Fruit fly (Drosophila melanogaster) whole organism, embryonic: Measurements from ENCODE around the gene Jon99Fii.

Source experiments
- Asciz ChIP-seq: fragments of 200-800 bp; sonication (Bioruptor generic); optimal IDR thresholded peaks from 2 replicates; lab custom pipeline; 2017; ENCODE audit warnings: missing biosample characterization, mild to moderate bottlenecking, missing genetic modification characterization, missing genetic modification reagents
- B-H2 ChIP-seq: fragments of 200-800 bp; sonication (Bioruptor generic); optimal IDR thresholded peaks from 2 replicates; lab custom pipeline; 2018; ENCODE audit warnings: missing biosample characterization, mild to moderate bottlenecking, missing genetic modification characterization
- Blimp-1 ChIP-seq: fragments of 200-800 bp; sonication (Bioruptor generic); optimal IDR thresholded peaks from 3 replicates; lab custom pipeline; 2018; ENCODE audit warnings: missing biosample characterization, missing genetic modification characterization, mild to moderate bottlenecking, moderate library complexity, missing genetic modification reagents
- CG10543 ChIP-seq: fragments of 200-800 bp; sonication (Bioruptor generic); optimal IDR thresholded peaks from 3 replicates; lab custom pipeline; 2017; ENCODE audit warnings: missing biosample characterization, mild to moderate bottlenecking, missing genetic modification characterization, moderate library complexity
- CG12769 ChIP-seq: fragments of 200-800 bp; sonication (Bioruptor generic); optimal IDR thresholded peaks from 2 replicates; lab custom pipeline; 2019; ENCODE audit warnings: missing biosample characterization, mild to moderate bottlenecking, missing genetic modification characterization, moderate library complexity
- CG12942 ChIP-seq: fragments of 200-800 bp; sonication (Bioruptor generic); optimal IDR thresholded peaks from 3 replicates; lab custom pipeline; 2016; ENCODE audit warnings: missing biosample characterization, missing genetic modification characterization
- CG13894 ChIP-seq: fragments of 200-800 bp; sonication (Bioruptor generic); optimal IDR thresholded peaks from 3 replicates; lab custom pipeline; 2018; ENCODE audit warnings: missing biosample characterization, mild to moderate bottlenecking, missing genetic modification characterization, moderate library complexity
- CG14441 ChIP-seq: fragments of 200-800 bp; sonication (Bioruptor generic); IDR thresholded peaks from 2 replicates; pipeline ENCODE4 v1.3.6; 2022; ENCODE audit warnings: missing biosample characterization, missing genetic modification characterization
- CG17361 ChIP-seq: fragments of 200-800 bp; sonication (Bioruptor generic); IDR thresholded peaks from 3 replicates; pipeline ENCODE4 v1.3.6; 2022; ENCODE audit warnings: missing biosample characterization, missing genetic modification characterization
- CG17385 ChIP-seq: fragments of 200-800 bp; sonication (Bioruptor generic); optimal IDR thresholded peaks from 3 replicates; lab custom pipeline; 2018; ENCODE audit warnings: missing biosample characterization, mild to moderate bottlenecking, missing genetic modification characterization
- CG32532 ChIP-seq: fragments of 200-800 bp; sonication (Bioruptor generic); IDR thresholded peaks from 2 replicates; pipeline ENCODE4 v1.3.6; 2022; ENCODE audit warnings: missing biosample characterization, missing genetic modification characterization
- CG34376 ChIP-seq: fragments of 200-800 bp; sonication (Bioruptor generic); optimal IDR thresholded peaks from 2 replicates; lab custom pipeline; 2018; ENCODE audit warnings: missing biosample characterization, mild to moderate bottlenecking, missing genetic modification characterization
- CG3995 ChIP-seq: fragments of 200-800 bp; sonication (Bioruptor generic); optimal IDR thresholded peaks from 3 replicates; lab custom pipeline; 2016; ENCODE audit warnings: missing biosample characterization, missing genetic modification characterization
- CG6175 ChIP-seq: fragments of 200-800 bp; sonication (Bioruptor generic); IDR thresholded peaks from 3 replicates; pipeline ENCODE4 v1.3.6; 2022; ENCODE audit warnings: missing biosample characterization, missing genetic modification characterization
- CG6689 ChIP-seq: fragments of 200-800 bp; sonication (Bioruptor generic); IDR thresholded peaks from 2 replicates; pipeline ENCODE4 v1.3.6; 2022; ENCODE audit warnings: missing biosample characterization, missing genetic modification characterization
- CG6791 ChIP-seq: fragments of 200-800 bp; sonication (Bioruptor generic); IDR thresholded peaks from 3 replicates; pipeline ENCODE4 v1.3.6; 2022; ENCODE audit warnings: missing biosample characterization, missing genetic modification characterization; ENCODE audit not compliant: partially characterized antibody
- CG7786 ChIP-seq: fragments of 200-800 bp; sonication (Bioruptor generic); optimal IDR thresholded peaks from 2 replicates; lab custom pipeline; 2016; ENCODE audit warnings: missing biosample characterization, missing genetic modification characterization
- CG8924 ChIP-seq: fragments of 200-800 bp; optimal IDR thresholded peaks from 3 replicates; lab custom pipeline; 2019; ENCODE audit warnings: missing biosample characterization, mild to moderate bottlenecking, missing genetic modification characterization, moderate library complexity
- CTCF ChIP-seq: fragments of 200-800 bp; sonication (Bioruptor generic); optimal IDR thresholded peaks from 2 replicates; lab custom pipeline; 2017; ENCODE audit warnings: missing biosample characterization, mild to moderate bottlenecking, missing genetic modification characterization, moderate library complexity
- Deaf1 ChIP-seq: fragments of 200-800 bp; optimal IDR thresholded peaks from 3 replicates; lab custom pipeline; 2019; ENCODE audit warnings: missing biosample characterization, mild to moderate bottlenecking, missing genetic modification characterization, moderate library complexity
- Dfd ChIP-seq, 2 experiments: fragments of >200 bp; optimal IDR thresholded peaks; 2 replicates each; lab custom pipeline; 2017; ENCODE audit warnings: missing biosample characterization in 2 of 2, missing genetic modification characterization in 2 of 2
- Dp ChIP-seq: fragments of 200-800 bp; sonication (Bioruptor generic); optimal IDR thresholded peaks from 2 replicates; lab custom pipeline; 2018; ENCODE audit warnings: missing biosample characterization, mild to moderate bottlenecking, missing genetic modification characterization, moderate library complexity
- Drgx ChIP-seq: fragments of 200-800 bp; sonication (Bioruptor generic); IDR thresholded peaks from 2 replicates; pipeline ENCODE4 v1.3.6; 2022; ENCODE audit warnings: missing biosample characterization, missing genetic modification characterization
- ERR ChIP-seq: fragments of 200-800 bp; sonication (Bioruptor generic); optimal IDR thresholded peaks from 2 replicates; lab custom pipeline; 2016; ENCODE audit warnings: missing biosample characterization, missing genetic modification characterization
- Hand ChIP-seq: fragments of 200-800 bp; sonication (Bioruptor generic); optimal IDR thresholded peaks from 2 replicates; lab custom pipeline; 2017; ENCODE audit warnings: mild to moderate bottlenecking, missing biosample characterization, missing genetic modification reagents, missing genetic modification characterization
- Hr51 ChIP-seq, 2 experiments: fragments of 200-800 bp; sonication (Bioruptor generic); optimal IDR thresholded peaks; 2 replicates in 1 of 2; 3 replicates in 1 of 2; lab custom pipeline; 2016 to 2018; ENCODE audit warnings: missing biosample characterization in 2 of 2, missing genetic modification characterization in 2 of 2, mild to moderate bottlenecking in 1 of 2, moderate library complexity in 1 of 2
- Jarid2 ChIP-seq: fragments of 200-800 bp; sonication (Bioruptor generic); optimal IDR thresholded peaks from 3 replicates; lab custom pipeline; 2017; ENCODE audit warnings: mild to moderate bottlenecking, missing biosample characterization, missing genetic modification reagents, missing genetic modification characterization
- Mes4 ChIP-seq: fragments of 200-800 bp; sonication (Bioruptor generic); optimal IDR thresholded peaks from 2 replicates; lab custom pipeline; 2016; ENCODE audit warnings: missing biosample characterization, missing genetic modification characterization
- Myb ChIP-seq: fragments of 200-800 bp; sonication (Bioruptor generic); optimal IDR thresholded peaks from 2 replicates; lab custom pipeline; 2016; ENCODE audit warnings: missing biosample characterization, missing genetic modification characterization
- NFAT ChIP-seq: fragments of 200-800 bp; sonication (Bioruptor generic); IDR thresholded peaks from 2 replicates; pipeline ENCODE4 v1.3.6; 2022; ENCODE audit warnings: missing biosample characterization, missing genetic modification characterization
- Oli ChIP-seq: fragments of 200-800 bp; sonication (Bioruptor generic); optimal IDR thresholded peaks from 2 replicates; lab custom pipeline; 2018; ENCODE audit warnings: missing biosample characterization, mild to moderate bottlenecking, missing genetic modification characterization, moderate library complexity
- Ravus ChIP-seq: fragments of 200-800 bp; sonication (Bioruptor generic); IDR thresholded peaks from 2 replicates; pipeline ENCODE4 v1.3.6; 2022; ENCODE audit warnings: missing biosample characterization, missing genetic modification characterization
- Rfx ChIP-seq: fragments of 200-800 bp; sonication (Bioruptor generic); IDR thresholded peaks from 2 replicates; pipeline ENCODE4 v1.3.6; 2022; ENCODE audit warnings: missing biosample characterization, missing genetic modification characterization
- Six4 ChIP-seq: fragments of 200-800 bp; sonication (Bioruptor generic); optimal IDR thresholded peaks from 2 replicates; lab custom pipeline; 2016; ENCODE audit warnings: missing biosample characterization, missing genetic modification characterization
- Taf1 ChIP-seq: fragments of 200-800 bp; sonication (Bioruptor generic); IDR thresholded peaks from 2 replicates; pipeline ENCODE4 v1.3.6; 2022; ENCODE audit warnings: missing biosample characterization, missing genetic modification characterization
- abd-A ChIP-seq: fragments of 200-800 bp; sonication (Bioruptor generic); optimal IDR thresholded peaks from 3 replicates; lab custom pipeline; 2019; ENCODE audit warnings: missing biosample characterization, mild to moderate bottlenecking, missing genetic modification characterization, moderate library complexity
- ase ChIP-seq: fragments of 200-800 bp; sonication (Bioruptor generic); IDR thresholded peaks from 3 replicates; pipeline ENCODE4 v1.3.6; 2022; ENCODE audit warnings: missing biosample characterization, missing genetic modification characterization
- chinmo ChIP-seq: fragments of 200-800 bp; sonication (Bioruptor generic); IDR thresholded peaks from 4 replicates; pipeline ENCODE4 v1.3.6; 2022; ENCODE audit warnings: missing biosample characterization, missing genetic modification characterization; ENCODE audit not compliant: partially characterized antibody
- ci ChIP-seq: fragments of 200-800 bp; sonication (Bioruptor generic); IDR thresholded peaks from 3 replicates; pipeline ENCODE4 v1.3.6; 2022; ENCODE audit warnings: missing biosample characterization, missing genetic modification characterization
- corto ChIP-seq: fragments of 200-800 bp; sonication (Bioruptor generic); optimal IDR thresholded peaks from 2 replicates; lab custom pipeline; 2016; ENCODE audit warnings: missing biosample characterization, mild to moderate bottlenecking, missing genetic modification characterization, moderate library complexity
- dmrt11E ChIP-seq: fragments of 200-800 bp; sonication (Bioruptor generic); optimal IDR thresholded peaks from 3 replicates; lab custom pipeline; 2018; ENCODE audit warnings: missing biosample characterization, mild to moderate bottlenecking, missing genetic modification characterization, moderate library complexity
- dmrt99B ChIP-seq: fragments of 200-800 bp; sonication (Bioruptor generic); optimal IDR thresholded peaks from 2 replicates; lab custom pipeline; 2018; ENCODE audit warnings: missing biosample characterization, mild to moderate bottlenecking, missing genetic modification characterization, moderate library complexity
- ewg ChIP-seq: fragments of 200-800 bp; sonication (Bioruptor generic); optimal IDR thresholded peaks from 3 replicates; lab custom pipeline; 2017; ENCODE audit warnings: mild to moderate bottlenecking, missing biosample characterization, missing genetic modification reagents, missing genetic modification characterization
- fru ChIP-seq: fragments of >200 bp; optimal IDR thresholded peaks from 2 replicates; lab custom pipeline; 2017
- lab ChIP-seq: fragments of 200-800 bp; sonication (Bioruptor generic); optimal IDR thresholded peaks from 3 replicates; lab custom pipeline; 2017; ENCODE audit warnings: missing biosample characterization, missing genetic modification characterization, mild to moderate bottlenecking, moderate library complexity, missing genetic modification reagents
- sisA ChIP-seq: fragments of 200-800 bp; sonication (Bioruptor generic); IDR thresholded peaks from 2 replicates; pipeline ENCODE4 v1.3.6; 2022; ENCODE audit warnings: missing biosample characterization, missing genetic modification characterization
- slou ChIP-seq: fragments of 200-800 bp; sonication (Bioruptor generic); optimal IDR thresholded peaks from 3 replicates; lab custom pipeline; 2016; ENCODE audit warnings: missing biosample characterization, missing genetic modification characterization
- sr ChIP-seq: fragments of 200-800 bp; sonication (Bioruptor generic); IDR thresholded peaks from 3 replicates; pipeline ENCODE4 v1.3.6; 2022; ENCODE audit warnings: missing biosample characterization, missing genetic modification characterization
- vvl ChIP-seq: fragments of 200-800 bp; sonication (Bioruptor generic); IDR thresholded peaks from 2 replicates; pipeline ENCODE4 v1.3.6; 2022; ENCODE audit warnings: missing biosample characterization, missing genetic modification characterization
- wek ChIP-seq: fragments of 200-800 bp; sonication (Bioruptor generic); optimal IDR thresholded peaks from 3 replicates; lab custom pipeline; 2018; ENCODE audit warnings: missing biosample characterization, mild to moderate bottlenecking, missing genetic modification characterization, moderate library complexity

Gene Jon99Fii

DNA sequence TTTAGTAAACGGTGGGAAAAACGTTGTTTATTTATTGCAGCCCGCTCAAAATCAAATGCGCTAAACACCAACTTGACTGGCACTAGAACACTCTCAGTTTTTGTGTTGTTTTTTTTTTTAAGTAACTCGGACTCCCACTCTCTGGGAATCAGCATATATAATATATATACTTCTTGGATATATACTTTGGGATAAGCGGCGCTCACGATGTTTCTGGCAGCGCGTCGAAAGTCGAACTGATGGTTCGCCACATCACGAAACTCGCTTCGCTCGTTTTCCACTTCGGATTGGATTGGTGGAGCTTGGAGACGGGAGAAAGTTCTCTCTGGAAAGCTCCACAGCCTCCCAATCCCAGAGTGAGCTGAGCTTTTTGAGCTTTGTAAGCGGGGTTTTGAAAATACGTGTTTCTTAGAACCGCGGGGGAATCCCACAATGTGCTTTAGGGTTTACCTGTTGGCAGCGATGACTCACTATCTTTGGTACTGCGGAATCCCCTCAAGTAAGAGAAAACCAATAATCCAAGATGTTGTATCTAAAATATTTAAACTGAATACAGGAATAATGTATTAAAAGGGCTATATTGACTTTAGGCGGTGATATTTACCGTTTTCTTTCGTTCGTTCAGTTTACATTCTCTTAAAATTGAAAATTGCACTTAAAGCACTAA lies 39.2 kb upstream of the Jon99Fii start, which contains the start of gene jdp (continued):
- TF ChIP-seq Myb (GFP tag; lab: Kevin White, UChicago) (peak; percentile 36), Blimp-1 (peak; percentile 95), Deaf1 (tag; lab: Kevin White, UChicago) (peak; percentile 98), Jarid2 (GFP tag; lab: Kevin White, UChicago) (peak; percentile 85), CG6791 (GFP tag; lab: Robert Waterston, UW) (0 out of 3 replicates have a peak, but pooled peaks have one; percentile 29), CG6175 (0 out of 3 replicates have a peak, but pooled peaks have one; percentile 7), abd-A (tag; lab: Kevin White, UChicago) (peak; percentile 55), vvl (peak; percentile 29; the same call in 1 of the 2 replicates), ERR (GFP tag; lab: Kevin White, UChicago) (no peak), wek (GFP tag; lab: Kevin White, UChicago) (no peak), ci (GFP tag; lab: Robert Waterston, UW) (peak; percentile 25; the same call in 1 of the 3 replicates), CG3995 (GFP tag; lab: Kevin White, UChicago) (no peak), Taf1 (GFP tag; lab: Robert Waterston, UW) (no peak), Hand (peak; percentile 6), CG10543 (GFP tag; lab: Kevin White, UChicago) (peak; percentile 17), corto (GFP tag; lab: Kevin White, UChicago) (peak; percentile 8), NFAT (GFP tag; lab: Robert Waterston, UW) (peak; percentile 35; the same call in 1 of the 2 replicates), lab (GFP tag; lab: Kevin White, UChicago) (peak; percentile 15), sr (GFP tag; lab: Robert Waterston, UW) (peak; percentile 52; the same call in 1 of the 3 replicates), CG32532 (peak; percentile 32; the same call in 1 of the 2 replicates), chinmo (GFP tag; lab: Robert Waterston, UW) (peak; percentile 65; the same call in 1 of the 4 replicates), CG8924 (tag; lab: Kevin White, UChicago) (peak; percentile 5), Six4 (no peak), CG34376 (peak; percentile 42), Rfx (peak; percentile 49; the same call in 1 of the 2 replicates), CG12769 (tag; lab: Kevin White, UChicago) (peak; percentile 86), CG13894 (tag; lab: Kevin White, UChicago) (peak; percentile 90), Dp (GFP tag; lab: Kevin White, UChicago) (peak; percentile 11), CG17361 (GFP tag; lab: Robert Waterston, UW) (no peak)

DNA sequence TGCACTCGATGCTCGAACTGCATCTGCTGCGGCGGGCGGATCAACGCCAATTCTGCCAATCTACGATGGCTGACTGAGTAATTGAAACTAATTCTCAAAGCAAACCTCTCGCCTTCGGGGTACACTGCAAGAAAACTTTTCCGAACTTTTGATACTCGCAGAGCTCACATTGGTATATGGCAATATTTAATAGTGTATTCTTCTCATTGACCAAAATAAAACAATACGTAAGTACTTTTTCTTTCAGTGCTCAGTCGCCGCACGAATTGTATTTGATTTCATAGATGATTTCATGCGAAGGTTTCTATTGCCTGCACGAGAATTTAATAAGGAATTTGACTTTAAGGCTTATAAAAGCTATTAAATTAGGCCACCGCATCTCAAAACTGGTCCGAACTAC lies 37.9 kb upstream of the Jon99Fii start:
- TF ChIP-seq CG12942 (GFP tag; lab: Kevin White, UChicago) (no peak), dmrt11E (tag; lab: Kevin White, UChicago) (no peak), ase (GFP tag; lab: Robert Waterston, UW) (no peak), slou (GFP tag; lab: Kevin White, UChicago) (no peak), CG14441 (GFP tag; lab: Robert Waterston, UW) (no peak), dmrt99B (tag; lab: Kevin White, UChicago) (no peak), CTCF (GFP tag; lab: Kevin White, UChicago) (no peak), Ravus (no peak), CG8924 (tag; lab: Kevin White, UChicago) (no peak), ewg (GFP tag; lab: Kevin White, UChicago) (no peak), sisA (GFP tag; lab: Robert Waterston, UW) (0 out of 2 replicates have a peak, but pooled peaks have one; percentile 3), fru (lab: Kevin White, UChicago) (no peak), Mes4 (no peak), CG17385 (GFP tag; lab: Kevin White, UChicago) (no peak), CG7786 (GFP tag; lab: Kevin White, UChicago) (no peak), Asciz (no peak), Dfd (GFP tag; optimal IDR thresholded peaks at IDR 0.05; lab: Kevin White, UChicago) (no peak), B-H2 (GFP tag; lab: Kevin White, UChicago) (no peak), CG6689 (no peak), Hr51 (GFP tag; optimal IDR thresholded peaks at IDR 0.05; lab: Kevin White, UChicago) (no peak), CG3995 (GFP tag; lab: Kevin White, UChicago) (no peak), Oli (tag; lab: Kevin White, UChicago) (no peak), Drgx (GFP tag; lab: Robert Waterston, UW) (peak; percentile 26; the same call in 1 of the 2 replicates)
